Fruit fly (Drosophila melanogaster) whole organism, embryonic: ENCODE measurements around the gene mus201.
A peak's percentile ranks its signal among the peaks of the same experiment; 100 is the strongest.

Source experiments
- ATbp ChIP-seq: fragments of 200-800 bp; sonication (Bioruptor generic); optimal IDR thresholded peaks from 2 replicates; lab custom pipeline; 2017; ENCODE audit warnings: missing biosample characterization, mild to moderate bottlenecking, missing genetic modification characterization, missing genetic modification reagents
- Asciz ChIP-seq: fragments of 200-800 bp; sonication (Bioruptor generic); optimal IDR thresholded peaks from 2 replicates; lab custom pipeline; 2017; ENCODE audit warnings: missing biosample characterization, mild to moderate bottlenecking, missing genetic modification characterization, missing genetic modification reagents
- Blimp-1 ChIP-seq: fragments of 200-800 bp; sonication (Bioruptor generic); optimal IDR thresholded peaks from 3 replicates; lab custom pipeline; 2018; ENCODE audit warnings: missing biosample characterization, missing genetic modification characterization, mild to moderate bottlenecking, moderate library complexity, missing genetic modification reagents
- CG11456 ChIP-seq: fragments of 200-800 bp; sonication (Bioruptor generic); IDR thresholded peaks from 3 replicates; pipeline ENCODE4 v1.3.6; 2022; ENCODE audit warnings: missing biosample characterization, missing genetic modification characterization
- CG11504 ChIP-seq: fragments of 200-800 bp; sonication (Bioruptor generic); optimal IDR thresholded peaks from 3 replicates; lab custom pipeline; 2019; ENCODE audit warnings: missing biosample characterization, mild to moderate bottlenecking, missing genetic modification characterization, moderate library complexity
- CG12391 ChIP-seq: fragments of 200-800 bp; sonication (Bioruptor generic); optimal IDR thresholded peaks from 3 replicates; lab custom pipeline; 2018; ENCODE audit warnings: missing biosample characterization, mild to moderate bottlenecking, missing genetic modification characterization, moderate library complexity
- CG12744 ChIP-seq: fragments of 200-800 bp; sonication (Bioruptor generic); optimal IDR thresholded peaks from 2 replicates; lab custom pipeline; 2016; ENCODE audit warnings: missing biosample characterization, missing genetic modification characterization
- CG14860 ChIP-seq: fragments of 200-800 bp; sonication (Bioruptor generic); IDR thresholded peaks from 3 replicates; pipeline ENCODE4 v1.3.6; 2022; ENCODE audit warnings: missing biosample characterization, missing genetic modification characterization; ENCODE audit not compliant: partially characterized antibody
- CG1529 ChIP-seq: fragments of 200-800 bp; sonication (Bioruptor generic); optimal IDR thresholded peaks from 3 replicates; lab custom pipeline; 2018; ENCODE audit warnings: missing biosample characterization, missing genetic modification characterization
- CG15601 ChIP-seq: fragments of 200-800 bp; sonication (Bioruptor generic); optimal IDR thresholded peaks from 3 replicates; lab custom pipeline; 2019; ENCODE audit warnings: missing biosample characterization, mild to moderate bottlenecking, missing genetic modification characterization, moderate library complexity
- CG1603 ChIP-seq: fragments of 200-800 bp; sonication (Bioruptor generic); optimal IDR thresholded peaks from 2 replicates; lab custom pipeline; 2019; ENCODE audit warnings: missing biosample characterization, mild to moderate bottlenecking, missing genetic modification characterization, moderate library complexity
- CG2678 ChIP-seq: fragments of 200-800 bp; sonication (Bioruptor generic); optimal IDR thresholded peaks from 3 replicates; lab custom pipeline; 2019; ENCODE audit warnings: missing biosample characterization, mild to moderate bottlenecking, missing genetic modification characterization, moderate library complexity
- CG2875 ChIP-seq: fragments of 200-800 bp; sonication (Bioruptor generic); optimal IDR thresholded peaks from 2 replicates; lab custom pipeline; 2017; ENCODE audit warnings: missing biosample characterization, mild to moderate bottlenecking, missing genetic modification characterization, missing genetic modification reagents
- CG31441 ChIP-seq: fragments of 200-800 bp; sonication (Bioruptor generic); IDR thresholded peaks from 2 replicates; pipeline ENCODE4 v1.3.6; 2022; ENCODE audit warnings: missing biosample characterization, missing genetic modification characterization
- CG33213 ChIP-seq: fragments of 200-800 bp; sonication (Bioruptor generic); optimal IDR thresholded peaks from 3 replicates; lab custom pipeline; 2016; ENCODE audit warnings: missing biosample characterization, missing genetic modification characterization
- CG3407 ChIP-seq: fragments of 200-800 bp; sonication (Bioruptor generic); optimal IDR thresholded peaks from 2 replicates; lab custom pipeline; 2018; ENCODE audit warnings: missing biosample characterization, mild to moderate bottlenecking, missing genetic modification characterization
- CG34422 ChIP-seq: fragments of 200-800 bp; sonication (Bioruptor generic); IDR thresholded peaks from 3 replicates; pipeline ENCODE4 v1.3.6; 2022; ENCODE audit warnings: missing biosample characterization, missing genetic modification characterization
- CG5180 ChIP-seq: fragments of 200-800 bp; sonication (Bioruptor generic); optimal IDR thresholded peaks from 3 replicates; lab custom pipeline; 2017; ENCODE audit warnings: missing biosample characterization, missing genetic modification characterization, mild to moderate bottlenecking, moderate library complexity, missing genetic modification reagents
- CG8089 ChIP-seq: fragments of 200-800 bp; sonication (Bioruptor generic); optimal IDR thresholded peaks from 3 replicates; lab custom pipeline; 2016; ENCODE audit warnings: missing biosample characterization, missing genetic modification characterization
- Ets97D ChIP-seq: fragments of 200-800 bp; sonication (Bioruptor generic); optimal IDR thresholded peaks from 3 replicates; lab custom pipeline; 2016; ENCODE audit warnings: missing biosample characterization, missing genetic modification characterization
- Hmr ChIP-seq: fragments of 200-800 bp; sonication (Bioruptor generic); optimal IDR thresholded peaks from 3 replicates; lab custom pipeline; 2017; ENCODE audit warnings: mild to moderate bottlenecking, missing biosample characterization, missing genetic modification reagents, missing genetic modification characterization
- Kr ChIP-seq: fragments of 200-800 bp; sonication (Bioruptor generic); optimal IDR thresholded peaks from 2 replicates; lab custom pipeline; 2017; ENCODE audit warnings: missing biosample characterization, mild to moderate bottlenecking, missing genetic modification characterization
- Med ChIP-seq: fragments of 200-800 bp; sonication (Bioruptor generic); peaks from one replicate; lab custom pipeline; 2016; ENCODE audit warnings: missing biosample characterization, missing genetic modification characterization, mild to moderate bottlenecking, inconsistent platforms, moderate library complexity
- PHDP ChIP-seq: fragments of 200-800 bp; sonication (Bioruptor generic); optimal IDR thresholded peaks from 3 replicates; lab custom pipeline; 2018; ENCODE audit warnings: missing biosample characterization, mild to moderate bottlenecking, missing genetic modification characterization, moderate library complexity
- Pdp1 ChIP-seq, 2 experiments: fragments of 200-800 bp; sonication (Bioruptor generic); optimal IDR thresholded peaks; 3 replicates each; lab custom pipeline; 2016; ENCODE audit warnings: missing biosample characterization in 2 of 2, missing genetic modification characterization in 2 of 2, mild to moderate bottlenecking in 1 of 2, moderate library complexity in 1 of 2
- Spps ChIP-seq: fragments of 200-800 bp; sonication (Bioruptor generic); optimal IDR thresholded peaks from 2 replicates; lab custom pipeline; 2018; ENCODE audit warnings: missing biosample characterization, mild to moderate bottlenecking, missing genetic modification characterization
- bowl ChIP-seq: fragments of 200-800 bp; sonication (Bioruptor generic); IDR thresholded peaks from 2 replicates; pipeline ENCODE4 v1.3.6; 2022; ENCODE audit warnings: missing biosample characterization, missing genetic modification characterization
- cato ChIP-seq: fragments of 200-800 bp; sonication (Bioruptor generic); optimal IDR thresholded peaks from 2 replicates; lab custom pipeline; 2016; ENCODE audit warnings: missing biosample characterization, missing genetic modification characterization, borderline replicate concordance
- dmrt11E ChIP-seq: fragments of 200-800 bp; sonication (Bioruptor generic); optimal IDR thresholded peaks from 3 replicates; lab custom pipeline; 2018; ENCODE audit warnings: missing biosample characterization, mild to moderate bottlenecking, missing genetic modification characterization, moderate library complexity
- fd64A ChIP-seq: fragments of 200-800 bp; sonication (Bioruptor generic); optimal IDR thresholded peaks from 3 replicates; lab custom pipeline; 2018; ENCODE audit warnings: missing biosample characterization, mild to moderate bottlenecking, missing genetic modification characterization
- grn ChIP-seq: fragments of 200-800 bp; sonication (Bioruptor generic); optimal IDR thresholded peaks from 3 replicates; lab custom pipeline; 2017; ENCODE audit warnings: missing biosample characterization, missing genetic modification characterization
- ind ChIP-seq: fragments of 200-800 bp; sonication (Bioruptor generic); optimal IDR thresholded peaks from 3 replicates; lab custom pipeline; 2016; ENCODE audit warnings: missing biosample characterization, missing genetic modification characterization
- kay ChIP-seq: fragments of 200-800 bp; sonication (Bioruptor generic); optimal IDR thresholded peaks from 2 replicates; lab custom pipeline; 2016; ENCODE audit warnings: missing biosample characterization, missing genetic modification characterization
- nom ChIP-seq: fragments of 200-800 bp; sonication (Bioruptor generic); optimal IDR thresholded peaks from 2 replicates; lab custom pipeline; 2017; ENCODE audit warnings: missing biosample characterization, missing genetic modification characterization, mild to moderate bottlenecking, moderate library complexity, missing genetic modification reagents
- peb ChIP-seq: fragments of 200-800 bp; sonication (Bioruptor generic); IDR thresholded peaks from 2 replicates; pipeline ENCODE4 v1.3.6; 2022; ENCODE audit warnings: missing biosample characterization, missing genetic modification characterization
- ranshi ChIP-seq: fragments of 200-800 bp; sonication (Bioruptor generic); IDR thresholded peaks from 2 replicates; pipeline ENCODE4 v1.3.6; 2022; ENCODE audit warnings: missing biosample characterization, missing genetic modification characterization
- run ChIP-seq: fragments of 200-800 bp; sonication (Bioruptor generic); optimal IDR thresholded peaks from 3 replicates; lab custom pipeline; 2018; ENCODE audit warnings: missing biosample characterization, mild to moderate bottlenecking, missing genetic modification characterization
- salm ChIP-seq: fragments of 200-800 bp; sonication (Bioruptor generic); optimal IDR thresholded peaks from 2 replicates; lab custom pipeline; 2018; ENCODE audit warnings: missing biosample characterization, mild to moderate bottlenecking, missing genetic modification characterization
- sc ChIP-seq, 3 experiments: fragments of >200 bp in 2 of 3; fragments of 200-800 bp in 1 of 3; sonication (Bioruptor generic) in 1 of 3; optimal IDR thresholded peaks; 2 replicates in 2 of 3; 3 replicates in 1 of 3; lab custom pipeline; 2017; ENCODE audit warnings: mild to moderate bottlenecking in 1 of 3, missing biosample characterization in 1 of 3, missing genetic modification characterization in 1 of 3, missing genetic modification reagents in 1 of 3
- sima ChIP-seq: fragments of 200-800 bp; sonication (Bioruptor generic); optimal IDR thresholded peaks from 2 replicates; lab custom pipeline; 2016; ENCODE audit warnings: missing biosample characterization, missing genetic modification characterization
- slbo ChIP-seq: fragments of 200-800 bp; sonication (Bioruptor generic); IDR thresholded peaks from 2 replicates; pipeline ENCODE4 v1.3.6; 2022; ENCODE audit warnings: missing biosample characterization, missing genetic modification characterization
- stwl ChIP-seq: fragments of 200-800 bp; sonication (Bioruptor generic); optimal IDR thresholded peaks from 3 replicates; lab custom pipeline; 2018; ENCODE audit warnings: missing biosample characterization, mild to moderate bottlenecking, missing genetic modification characterization, moderate library complexity
- ttk ChIP-seq: fragments of 200-800 bp; sonication (Bioruptor generic); IDR thresholded peaks from 2 replicates; pipeline ENCODE4 v2.1.2; 2022; ENCODE audit warnings: missing biosample characterization, missing genetic modification characterization
- unpg ChIP-seq: fragments of 200-800 bp; sonication (Bioruptor generic); optimal IDR thresholded peaks from 3 replicates; lab custom pipeline; 2018; ENCODE audit warnings: missing biosample characterization, mild to moderate bottlenecking, missing genetic modification characterization, moderate library complexity
- wdn ChIP-seq: fragments of 200-800 bp; sonication (Bioruptor generic); IDR thresholded peaks from 2 replicates; pipeline ENCODE4 v1.3.6; 2022; ENCODE audit warnings: missing biosample characterization, missing genetic modification characterization
- wek ChIP-seq: fragments of 200-800 bp; sonication (Bioruptor generic); optimal IDR thresholded peaks from 3 replicates; lab custom pipeline; 2018; ENCODE audit warnings: missing biosample characterization, mild to moderate bottlenecking, missing genetic modification characterization, moderate library complexity
- zen2 ChIP-seq: fragments of 200-800 bp; sonication (Bioruptor generic); IDR thresholded peaks from 3 replicates; pipeline ENCODE4 v1.3.6; 2022; ENCODE audit warnings: missing biosample characterization, missing genetic modification characterization; ENCODE audit not compliant: partially characterized antibody
- zfh2 ChIP-seq: fragments of 200-800 bp; sonication (Bioruptor generic); optimal IDR thresholded peaks from 2 replicates; lab custom pipeline; 2016; ENCODE audit warnings: missing biosample characterization, missing genetic modification characterization

Gene mus201

DNA sequence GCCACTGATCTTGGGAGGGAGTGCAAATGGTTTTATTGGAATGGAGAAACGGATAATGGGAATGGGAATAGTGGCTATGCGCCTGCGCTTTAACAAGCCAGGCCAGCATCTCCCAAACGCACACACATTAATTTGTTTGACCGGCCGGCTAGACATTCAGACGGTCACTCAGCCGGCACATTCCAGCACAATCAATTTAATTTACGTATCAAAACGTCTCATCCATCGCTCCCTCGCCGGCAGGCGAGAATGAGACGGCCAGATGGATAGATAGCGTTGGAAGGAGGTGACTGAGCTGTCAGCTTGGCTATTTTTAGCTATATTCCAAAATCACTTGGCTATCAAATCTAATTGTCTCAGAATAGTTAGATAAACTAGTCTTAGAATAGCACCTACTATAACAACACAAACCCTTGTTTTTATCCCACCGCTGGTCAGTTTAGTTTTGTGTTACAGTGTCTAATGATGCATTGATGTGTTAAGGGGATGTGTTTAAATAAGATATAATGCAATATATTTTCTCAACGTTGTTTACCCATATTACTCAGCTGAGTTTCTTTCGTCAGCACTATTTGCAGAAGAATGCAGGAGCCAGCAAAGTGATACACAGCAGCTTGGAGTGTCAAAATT lies 14.4 kb upstream of the mus201 start:
- TF ChIP-seq CG2875 (GFP tag; lab: Kevin White, UChicago): peak; percentile 53
- peak; percentile 55 for TF ChIP-seq grn
- peak; percentile 2 for TF ChIP-seq stwl (tag; lab: Kevin White, UChicago)
- peak; percentile 34 for TF ChIP-seq Kr (GFP tag; lab: Kevin White, UChicago)
- no peak for TF ChIP-seq salm (tag; lab: Kevin White, UChicago)
- TF ChIP-seq PHDP: peak; percentile 26
- no peak for TF ChIP-seq sima (GFP tag; lab: Kevin White, UChicago)
- peak; percentile 9 for TF ChIP-seq CG5180
- no peak for TF ChIP-seq ind
- peak; percentile 25 for TF ChIP-seq CG15601 (tag; lab: Kevin White, UChicago)
- 0 out of 2 replicates have a peak, but pooled peaks have one; percentile 12 for TF ChIP-seq wdn
- TF ChIP-seq CG2678 (tag; lab: Kevin White, UChicago): peak; percentile 36
- TF ChIP-seq wek: peak; percentile 28
- no peak for TF ChIP-seq CG14860
- TF ChIP-seq dmrt11E: peak; percentile 31
- TF ChIP-seq CG3407 (GFP tag; lab: Kevin White, UChicago): peak; percentile 24
- peak; percentile 39 for TF ChIP-seq nom
- TF ChIP-seq peb (GFP tag; lab: Robert Waterston, UW): no peak
- no peak for TF ChIP-seq ranshi (GFP tag; lab: Robert Waterston, UW)
- no peak for TF ChIP-seq CG34422
- TF ChIP-seq sc (optimal IDR thresholded peaks at IDR 0.05; lab: Kevin White, UChicago): no peak
- TF ChIP-seq sc (GFP tag; optimal IDR thresholded peaks at IDR 0.05; lab: Kevin White, UChicago): peak; percentile 9
- no peak for TF ChIP-seq run (tag; lab: Kevin White, UChicago)
- no peak for TF ChIP-seq zfh2 (GFP tag; lab: Kevin White, UChicago)
- TF ChIP-seq CG11504 (tag; lab: Kevin White, UChicago): peak; percentile 21
- peak; percentile 1 for TF ChIP-seq CG33213
- no peak for TF ChIP-seq CG11456 (GFP tag; lab: Robert Waterston, UW)
- TF ChIP-seq kay (GFP tag; lab: Kevin White, UChicago): peak; percentile 14
- no peak for TF ChIP-seq Hmr
- TF ChIP-seq CG31441 (GFP tag; lab: Robert Waterston, UW): 0 out of 2 replicates have a peak, but pooled peaks have one; percentile 20
- no peak for TF ChIP-seq ttk (GFP tag; lab: Robert Waterston, UW)
- no peak for TF ChIP-seq cato
- TF ChIP-seq slbo (GFP tag; lab: Robert Waterston, UW): no peak
- TF ChIP-seq Med (GFP tag; lab: Kevin White, UChicago): peak; percentile 44
- TF ChIP-seq Spps (tag; lab: Kevin White, UChicago): peak; percentile 29
- TF ChIP-seq fd64A (GFP tag; lab: Kevin White, UChicago): peak; percentile 42
- TF ChIP-seq unpg: peak; percentile 8
- peak; percentile 23 for TF ChIP-seq Blimp-1 (GFP tag; lab: Kevin White, UChicago)
- TF ChIP-seq Ets97D (GFP tag; lab: Kevin White, UChicago): no peak
- peak; percentile 34 for TF ChIP-seq CG1603 (tag; lab: Kevin White, UChicago)
- no peak for TF ChIP-seq CG8089
- no peak for TF ChIP-seq CG12744 (GFP tag; lab: Kevin White, UChicago)
- peak; percentile 71 for TF ChIP-seq ATbp (GFP tag; lab: Kevin White, UChicago)
- peak; percentile 27 for TF ChIP-seq CG1529
- no peak for TF ChIP-seq Pdp1 (GFP tag; optimal IDR thresholded peaks at IDR 0.05; lab: Kevin White, UChicago)
- TF ChIP-seq CG12391 (tag; lab: Kevin White, UChicago): peak; percentile 14
- TF ChIP-seq Asciz (GFP tag; lab: Kevin White, UChicago): peak; percentile 2
- no peak for TF ChIP-seq bowl (GFP tag; lab: Robert Waterston, UW)
- no peak for TF ChIP-seq zen2 (GFP tag; lab: Robert Waterston, UW)
